Worm (Caenorhabditis elegans) whole organism, late embryonic: ENCODE results near the gene R08F11.1.

Experiments used
- ceh-6 ChIP-seq: fragments of 200-800 bp; sonication (Bioruptor generic); optimal IDR thresholded peaks from 2 replicates; lab custom pipeline; 2018; ENCODE audit warnings: mild to moderate bottlenecking, missing genetic modification characterization, missing compliant biosample characterization
- fkh-10 ChIP-seq: fragments of 150-350 bp; optimal IDR thresholded peaks from 2 replicates; lab custom pipeline; 2014; ENCODE audit warnings: missing biosample characterization, missing genetic modification reagents, missing genetic modification characterization
- hlh-30 ChIP-seq: sonication (generic microtip); optimal IDR thresholded peaks from 2 replicates; lab custom pipeline; 2017; ENCODE audit warnings: antibody characterized with exemption, missing genetic modification characterization, missing compliant biosample characterization; ENCODE audit not compliant: insufficient read depth
- hlh-6 ChIP-seq: sonication (generic microtip); optimal IDR thresholded peaks from 2 replicates; lab custom pipeline; 2016; ENCODE audit warnings: missing genotype, missing genetic modification characterization, missing compliant biosample characterization
- pag-3 ChIP-seq: sonication (generic microtip); optimal IDR thresholded peaks from 2 replicates; lab custom pipeline; 2016; ENCODE audit warnings: missing compliant biosample characterization, missing genetic modification characterization, borderline replicate concordance
- pha-4 ChIP-seq: fragments of 150-350 bp; optimal IDR thresholded peaks from 2 replicates; lab custom pipeline; 2018; ENCODE audit warnings: missing biosample characterization, missing genetic modification reagents, missing genetic modification characterization
- tbx-2 ChIP-seq: sonication (generic microtip); optimal IDR thresholded peaks from 2 replicates; lab custom pipeline; 2016; ENCODE audit warnings: missing genetic modification characterization, missing compliant biosample characterization
- ttx-3 ChIP-seq: sonication (generic microtip); optimal IDR thresholded peaks from 2 replicates; lab custom pipeline; 2016; ENCODE audit warnings: missing genetic modification reagents, missing genetic modification characterization, missing compliant biosample characterization
- ztf-16 ChIP-seq: sonication (generic microtip); optimal IDR thresholded peaks from 2 replicates; lab custom pipeline; 2017; ENCODE audit warnings: missing genetic modification characterization, missing compliant biosample characterization

ce11 chrV:3814009-3814408 is 30.0 kb upstream of the R08F11.1 start:
- TF ChIP-seq pha-4 (tag; lab: Kevin White, UChicago) (no peak), ztf-16 (tag; lab: Kevin White, UChicago) (no peak), ceh-6 (GFP tag; lab: Kevin White, UChicago) (no peak), hlh-30 (tag; lab: Kevin White, UChicago) (no peak), ttx-3 (tag; lab: Kevin White, UChicago) (no peak), pag-3 (no peak), tbx-2 (no peak), hlh-6 (tag; lab: Kevin White, UChicago) (no peak), fkh-10 (GFP tag; lab: Kevin White, UChicago) (no peak)
